Worm (Caenorhabditis elegans): ENCODE measurements around the gene cul-3.
A peak's percentile ranks its signal among the peaks of the same experiment; 100 is the strongest.

cul-3 gene

ce11 chrV:185694-186217 is 8.5 kb downstream of the cul-3 start, which contains the start of gene arid-1 (continued):
- TF ChIP-seq lin-14 (GFP tag; optimal IDR thresholded peaks at IDR 0.05), result no peak
- TF ChIP-seq swsn-7 (tag; optimal IDR thresholded peaks at IDR 0.05), result peak; percentile 48
- peak; percentile 9 for TF ChIP-seq isw-1 (GFP tag; IDR thresholded peaks at IDR 0.05)
- TF ChIP-seq C16A3.4 (tag; optimal IDR thresholded peaks at IDR 0.05), result no peak
- no peak for TF ChIP-seq nhr-85 (tag)
- no peak for TF ChIP-seq fkh-8 (tag; optimal IDR thresholded peaks at IDR 0.05)
- peak in 1 of 6 experiments; percentile 32 for TF ChIP-seq elt-3 (tag; optimal IDR thresholded peaks at IDR 0.05)
- no peak for TF ChIP-seq dsc-1 (tag; optimal IDR thresholded peaks at IDR 0.05)
- TF ChIP-seq unc-130 (tag; optimal IDR thresholded peaks at IDR 0.05), result no peak
- TF ChIP-seq ets-5 (GFP tag; IDR thresholded peaks at IDR 0.05), result no peak
- TF ChIP-seq F16B12.6 (tag; optimal IDR thresholded peaks at IDR 0.05), result peak; percentile 44
- TF ChIP-seq Y116A8C.19 (tag; optimal IDR thresholded peaks at IDR 0.05; ENCODE audit: borderline replicate concordance), result no peak
- no peak for TF ChIP-seq egl-13 (tag; optimal IDR thresholded peaks at IDR 0.05)
- TF ChIP-seq nhr-90 (tag; optimal IDR thresholded peaks at IDR 0.05; ENCODE audit: poor library complexity), result peak; percentile 26
- no peak for TF ChIP-seq fos-1 (tag; optimal IDR thresholded peaks at IDR 0.05)
- no peak for TF ChIP-seq mef-2 (tag; optimal IDR thresholded peaks at IDR 0.05)
- no peak for TF ChIP-seq ztf-4 (tag; optimal IDR thresholded peaks at IDR 0.05)
- no peak for TF ChIP-seq fkh-10 (GFP tag; optimal IDR thresholded peaks at IDR 0.05)
- TF ChIP-seq pqm-1 (tag; optimal IDR thresholded peaks at IDR 0.05), result no peak
- TF ChIP-seq sox-4 (tag; optimal IDR thresholded peaks at IDR 0.05), result no peak
- no peak for TF ChIP-seq sup-37 (GFP tag; optimal IDR thresholded peaks at IDR 0.05)
- TF ChIP-seq aha-1 (tag; optimal IDR thresholded peaks at IDR 0.05), result no peak
- TF ChIP-seq lin-39 (tag; optimal IDR thresholded peaks at IDR 0.05), result no peak
- no peak for TF ChIP-seq nhr-28 (tag; optimal IDR thresholded peaks at IDR 0.05)
- TF ChIP-seq nhr-47 (tag; optimal IDR thresholded peaks at IDR 0.05), result peak; percentile 49
- no peak for TF ChIP-seq ceh-88 (GFP tag; IDR thresholded peaks at IDR 0.05)
- no peak for TF ChIP-seq unc-86 (tag; optimal IDR thresholded peaks at IDR 0.05)
- TF ChIP-seq alr-1 (tag; optimal IDR thresholded peaks at IDR 0.05; ENCODE audit: borderline replicate concordance), result no peak
- no peak for TF ChIP-seq ceh-90 (tag; optimal IDR thresholded peaks at IDR 0.05)
- no peak for TF ChIP-seq aly-2 (tag; optimal IDR thresholded peaks at IDR 0.05)
- no peak for TF ChIP-seq nhr-76 (tag; optimal IDR thresholded peaks at IDR 0.05)
- TF ChIP-seq efl-1 (optimal IDR thresholded peaks at IDR 0.05), result peak; percentile 76 to 81
- TF ChIP-seq efl-1 (GFP tag; optimal IDR thresholded peaks at IDR 0.05 in 1 of 2), result peak; percentile 74 to 96
- no peak for TF ChIP-seq mab-9 (GFP tag; IDR thresholded peaks at IDR 0.05)
- TF ChIP-seq vab-15 (tag; optimal IDR thresholded peaks at IDR 0.05), result no peak
- no peak for TF ChIP-seq lin-13 (GFP tag; optimal IDR thresholded peaks at IDR 0.05)
- no peak for TF ChIP-seq tlp-1 (tag; optimal IDR thresholded peaks at IDR 0.05)
- no peak for TF ChIP-seq fkh-4 (tag; optimal IDR thresholded peaks at IDR 0.05; ENCODE audit: borderline replicate concordance)
- no peak for TF ChIP-seq nhr-84 (tag; optimal IDR thresholded peaks at IDR 0.05)
- TF ChIP-seq xbp-1 (tag; optimal IDR thresholded peaks at IDR 0.05), result peak; percentile 8
- TF ChIP-seq nhr-71 (tag; optimal IDR thresholded peaks at IDR 0.05), result peak; percentile 64
- TF ChIP-seq unc-98 (GFP tag; IDR thresholded peaks at IDR 0.05), result no peak
- TF ChIP-seq zip-4 (GFP tag; optimal IDR thresholded peaks at IDR 0.05), result no peak
- TF ChIP-seq ceh-8 (GFP tag; optimal IDR thresholded peaks at IDR 0.05), result no peak
- no peak for TF ChIP-seq unc-62 (GFP tag; optimal IDR thresholded peaks at IDR 0.05)

ce11 chrV:189436-189835 is 12.2 kb downstream of the cul-3 start:
- TF ChIP-seq jun-1 (tag; optimal IDR thresholded peaks at IDR 0.05) (no peak), efl-1 (optimal IDR thresholded peaks at IDR 0.05) (no peak), efl-1 (GFP tag; optimal IDR thresholded peaks at IDR 0.05 in 1 of 2) (peak in 1 of 2 experiments; percentile 52), lir-3 (tag; optimal IDR thresholded peaks at IDR 0.05; ENCODE audit: poor library complexity) (no peak)
